Worm (Caenorhabditis elegans) whole organism, midembryonic: ENCODE measurements around the gene Y22D7AR.7.

Experiments
- T22C8.4 ChIP-seq: fragments of 200-800 bp; sonication (Bioruptor generic); IDR thresholded peaks from 2 replicates; pipeline ENCODE4 v1.3.6; 2022; ENCODE audit warnings: missing genetic modification characterization, missing compliant biosample characterization
- cog-1 ChIP-seq: sonication (generic microtip); optimal IDR thresholded peaks from 2 replicates; lab custom pipeline; 2016; ENCODE audit warnings: missing genetic modification characterization, missing compliant biosample characterization
- flt-1 ChIP-seq: fragments of 200-800 bp; sonication (Bioruptor generic); IDR thresholded peaks from 2 replicates; pipeline ENCODE4 v1.3.6; 2022; ENCODE audit warnings: missing genetic modification characterization, missing compliant biosample characterization
- med-1 ChIP-seq: sonication (generic microtip); optimal IDR thresholded peaks from 2 replicates; lab custom pipeline; 2017; ENCODE audit warnings: missing genetic modification characterization, mild to moderate bottlenecking, missing compliant biosample characterization, antibody characterized with exemption, missing genetic modification reagents; ENCODE audit not compliant: insufficient read depth
- ref-1 ChIP-seq: fragments of 200-800 bp; sonication (Bioruptor generic); conservative IDR thresholded peaks from 2 replicates; pipeline ENCODE4 v1.3.6; 2022; ENCODE audit warnings: missing genetic modification reagents, missing genetic modification characterization, missing compliant biosample characterization
- ztf-23 ChIP-seq: fragments of 200-800 bp; sonication (Bioruptor generic); IDR thresholded peaks from 2 replicates; pipeline ENCODE4 v1.3.6; 2022; ENCODE audit warnings: missing genetic modification reagents, missing genetic modification characterization, missing compliant biosample characterization

- TF ChIP-seq ref-1: no peak
- TF ChIP-seq cog-1 (tag; lab: Kevin White, UChicago): no peak
- TF ChIP-seq ztf-23 (GFP tag; lab: Robert Waterston, UW): no peak
- TF ChIP-seq flt-1 (GFP tag; lab: Robert Waterston, UW): no peak
- TF ChIP-seq med-1 (GFP tag; lab: Kevin White, UChicago): no peak
- no peak for TF ChIP-seq T22C8.4 (GFP tag; lab: Robert Waterston, UW)
Observed at ce11 chrIII:1705799-1706198, 17.9 kb upstream of the Y22D7AR.7 start, which contains the start of the genes fbxa-13 and Y22D7AR.2.
